Worm (Caenorhabditis elegans): ENCODE measurements around the gene C44B11.6.

DNA sequence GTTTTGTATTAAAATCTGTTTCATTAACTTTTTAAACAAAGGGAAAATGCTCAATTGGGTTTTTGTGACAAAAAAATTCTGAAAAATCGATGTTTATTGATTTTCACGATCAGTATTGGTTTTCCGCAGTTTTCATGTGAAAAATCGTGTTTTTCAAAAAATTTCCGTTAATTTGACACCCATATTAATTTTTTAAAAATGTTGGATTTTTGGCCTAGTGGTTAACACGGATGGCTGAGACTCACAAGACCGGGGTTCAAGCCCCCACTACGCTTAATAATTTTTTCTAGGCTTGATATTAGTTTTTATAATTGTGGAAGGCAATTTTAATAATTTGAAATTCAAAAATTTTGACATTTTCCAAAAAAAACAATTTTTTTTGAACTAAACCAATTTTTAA lies 37.7 kb downstream of the C44B11.6 start:
- TF ChIP-seq nhr-11 (tag; optimal IDR thresholded peaks at IDR 0.05) (no peak), ztf-16 (tag; optimal IDR thresholded peaks at IDR 0.05) (no peak), pag-3 (tag; optimal IDR thresholded peaks at IDR 0.05; ENCODE audit: borderline replicate concordance) (no peak), Y22D7AL.16 (tag; optimal IDR thresholded peaks at IDR 0.05) (no peak), unc-55 (GFP tag; optimal IDR thresholded peaks at IDR 0.05) (no peak), pha-4 (tag; optimal IDR thresholded peaks at IDR 0.05) (no peak)

All from whole organism, late embryonic.